Fruit fly (Drosophila melanogaster) whole organism, embryonic: ENCODE measurements around the gene Tmep.
A peak's percentile ranks its signal among the peaks of the same experiment; 100 is the strongest.

Experiments used
- ATbp ChIP-seq: fragments of 200-800 bp; sonication (Bioruptor generic); optimal IDR thresholded peaks from 2 replicates; lab custom pipeline; 2017; ENCODE audit warnings: missing biosample characterization, mild to moderate bottlenecking, missing genetic modification characterization, missing genetic modification reagents
- Bteb2 ChIP-seq: fragments of 200-800 bp; sonication (Bioruptor generic); optimal IDR thresholded peaks from 2 replicates; lab custom pipeline; 2016; ENCODE audit warnings: missing biosample characterization, missing genetic modification characterization
- C15 ChIP-seq: fragments of 200-800 bp; sonication (Bioruptor generic); IDR thresholded peaks from 3 replicates; pipeline ENCODE4 v1.3.6; 2022; ENCODE audit warnings: missing biosample characterization, missing genetic modification characterization
- CG10462 ChIP-seq: fragments of 200-800 bp; sonication (Bioruptor generic); optimal IDR thresholded peaks from 2 replicates; lab custom pipeline; 2016; ENCODE audit warnings: missing biosample characterization, missing genetic modification characterization
- CG11695 ChIP-seq: fragments of 200-800 bp; sonication (Bioruptor generic); IDR thresholded peaks from 3 replicates; pipeline ENCODE4 v1.3.6; 2022; ENCODE audit warnings: missing biosample characterization, missing genetic modification characterization
- CG12155 ChIP-seq: fragments of 200-800 bp; sonication (Bioruptor generic); optimal IDR thresholded peaks from 3 replicates; lab custom pipeline; 2016; ENCODE audit warnings: missing biosample characterization, missing genetic modification characterization
- CG12391 ChIP-seq: fragments of 200-800 bp; sonication (Bioruptor generic); optimal IDR thresholded peaks from 3 replicates; lab custom pipeline; 2018; ENCODE audit warnings: missing biosample characterization, mild to moderate bottlenecking, missing genetic modification characterization, moderate library complexity
- CG12769 ChIP-seq: fragments of 200-800 bp; sonication (Bioruptor generic); optimal IDR thresholded peaks from 2 replicates; lab custom pipeline; 2019; ENCODE audit warnings: missing biosample characterization, mild to moderate bottlenecking, missing genetic modification characterization, moderate library complexity
- CG15269 ChIP-seq: fragments of 200-800 bp; sonication (Bioruptor generic); optimal IDR thresholded peaks from 2 replicates; lab custom pipeline; 2018; ENCODE audit warnings: missing biosample characterization, mild to moderate bottlenecking, missing genetic modification characterization, moderate library complexity
- CG15601 ChIP-seq: fragments of 200-800 bp; sonication (Bioruptor generic); optimal IDR thresholded peaks from 3 replicates; lab custom pipeline; 2019; ENCODE audit warnings: missing biosample characterization, mild to moderate bottlenecking, missing genetic modification characterization, moderate library complexity
- CG17802 ChIP-seq: fragments of 200-800 bp; sonication (Bioruptor generic); optimal IDR thresholded peaks from 2 replicates; lab custom pipeline; 2018; ENCODE audit warnings: missing biosample characterization, mild to moderate bottlenecking, missing genetic modification characterization, moderate library complexity
- CG2116 ChIP-seq: fragments of 200-800 bp; sonication (Bioruptor generic); optimal IDR thresholded peaks from 3 replicates; lab custom pipeline; 2018; ENCODE audit warnings: missing biosample characterization, mild to moderate bottlenecking, missing genetic modification characterization
- CG31388 ChIP-seq: fragments of 200-800 bp; sonication (Bioruptor generic); optimal IDR thresholded peaks from 2 replicates; lab custom pipeline; 2016; ENCODE audit warnings: missing biosample characterization, missing genetic modification characterization
- CG33213 ChIP-seq: fragments of 200-800 bp; sonication (Bioruptor generic); optimal IDR thresholded peaks from 3 replicates; lab custom pipeline; 2016; ENCODE audit warnings: missing biosample characterization, missing genetic modification characterization
- CG3726 ChIP-seq: fragments of 200-800 bp; sonication (Bioruptor generic); IDR thresholded peaks from 3 replicates; pipeline ENCODE4, ENCODE4 v1.3.6; 2022; ENCODE audit warnings: missing biosample characterization, missing genetic modification characterization
- CG3847 ChIP-seq: fragments of 200-800 bp; sonication (Bioruptor generic); IDR thresholded peaks from 2 replicates; pipeline ENCODE4 v1.3.6; 2022; ENCODE audit warnings: missing biosample characterization, missing genetic modification characterization
- CG4282 ChIP-seq: fragments of 200-800 bp; sonication (Bioruptor generic); optimal IDR thresholded peaks from 2 replicates; lab custom pipeline; 2016; ENCODE audit warnings: missing biosample characterization, missing genetic modification characterization
- CG4360 ChIP-seq: fragments of 200-800 bp; sonication (Bioruptor generic); IDR thresholded peaks from 2 replicates; pipeline ENCODE4 v1.3.6; 2022; ENCODE audit warnings: missing biosample characterization, missing genetic modification characterization
- CG4854 ChIP-seq: fragments of 200-800 bp; sonication (Bioruptor generic); optimal IDR thresholded peaks from 2 replicates; lab custom pipeline; 2016; ENCODE audit warnings: missing biosample characterization, missing genetic modification characterization, inconsistent platforms
- CG6813 ChIP-seq: fragments of 200-800 bp; sonication (Bioruptor generic); optimal IDR thresholded peaks from 2 replicates; lab custom pipeline; 2017; ENCODE audit warnings: missing biosample characterization, missing genetic modification characterization, mild to moderate bottlenecking, moderate library complexity, missing genetic modification reagents
- CG8388 ChIP-seq: fragments of 200-800 bp; sonication (Bioruptor generic); optimal IDR thresholded peaks from 2 replicates; lab custom pipeline; 2019; ENCODE audit warnings: missing biosample characterization, mild to moderate bottlenecking, missing genetic modification characterization, moderate library complexity
- CG9609 ChIP-seq: fragments of 200-800 bp; sonication (Bioruptor generic); optimal IDR thresholded peaks from 3 replicates; lab custom pipeline; 2016; ENCODE audit warnings: missing biosample characterization, missing genetic modification characterization
- Dad ChIP-seq: fragments of 200-800 bp; sonication (Bioruptor generic); optimal IDR thresholded peaks from 3 replicates; lab custom pipeline; 2016; ENCODE audit warnings: missing biosample characterization, missing genetic modification characterization
- Dref ChIP-seq: fragments of 200-800 bp; sonication (Bioruptor generic); IDR thresholded peaks from 2 replicates; pipeline ENCODE4 v1.3.6; 2022; ENCODE audit warnings: missing biosample characterization, missing genetic modification characterization
- E2f1 ChIP-seq: fragments of 200-800 bp; sonication (Bioruptor generic); IDR thresholded peaks from 2 replicates; pipeline ENCODE4 v1.3.6; 2022; ENCODE audit warnings: missing biosample characterization, missing genetic modification characterization
- HHEX ChIP-seq: fragments of 200-800 bp; sonication (Bioruptor generic); optimal IDR thresholded peaks from 3 replicates; lab custom pipeline; 2017; ENCODE audit warnings: missing biosample characterization, mild to moderate bottlenecking, missing genetic modification characterization, missing genetic modification reagents
- Hr39 ChIP-seq: fragments of >200 bp; optimal IDR thresholded peaks from 2 replicates; lab custom pipeline; 2017
- Nf-YB ChIP-seq: fragments of 200-800 bp; sonication (Bioruptor generic); optimal IDR thresholded peaks from 3 replicates; lab custom pipeline; 2019; ENCODE audit warnings: missing biosample characterization, mild to moderate bottlenecking, missing genetic modification characterization, moderate library complexity
- Opbp ChIP-seq: fragments of 200-800 bp; sonication (Bioruptor generic); IDR thresholded peaks from 3 replicates; pipeline ENCODE4 v1.3.6; 2022; ENCODE audit warnings: missing biosample characterization, missing genetic modification characterization; ENCODE audit not compliant: partially characterized antibody
- Six4 ChIP-seq: fragments of 200-800 bp; sonication (Bioruptor generic); optimal IDR thresholded peaks from 2 replicates; lab custom pipeline; 2016; ENCODE audit warnings: missing biosample characterization, missing genetic modification characterization
- Sox100B ChIP-seq: fragments of 200-800 bp; sonication (Bioruptor generic); optimal IDR thresholded peaks from 3 replicates; lab custom pipeline; 2018; ENCODE audit warnings: missing biosample characterization, mild to moderate bottlenecking, missing genetic modification characterization
- Taf1 ChIP-seq: fragments of 200-800 bp; sonication (Bioruptor generic); IDR thresholded peaks from 2 replicates; pipeline ENCODE4 v1.3.6; 2022; ENCODE audit warnings: missing biosample characterization, missing genetic modification characterization
- ab ChIP-seq: fragments of 200-800 bp; sonication (Bioruptor generic); optimal IDR thresholded peaks from 2 replicates; lab custom pipeline; 2016; ENCODE audit warnings: missing biosample characterization, missing genetic modification characterization
- az2 ChIP-seq: fragments of 200-800 bp; sonication (Bioruptor generic); optimal IDR thresholded peaks from 3 replicates; lab custom pipeline; 2016; ENCODE audit warnings: missing biosample characterization, missing genetic modification characterization
- caup ChIP-seq: fragments of 200-800 bp; sonication (Bioruptor generic); optimal IDR thresholded peaks from 3 replicates; lab custom pipeline; 2017; ENCODE audit warnings: missing biosample characterization, mild to moderate bottlenecking, missing genetic modification characterization, moderate library complexity; ENCODE audit not compliant: severe bottlenecking
- dm ChIP-seq: fragments of 200-800 bp; sonication (Bioruptor generic); optimal IDR thresholded peaks from 3 replicates; lab custom pipeline; 2016; ENCODE audit warnings: missing biosample characterization, missing genetic modification characterization
- fu2 ChIP-seq: fragments of 200-800 bp; sonication (Bioruptor generic); optimal IDR thresholded peaks from 2 replicates; lab custom pipeline; 2016; ENCODE audit warnings: missing biosample characterization, missing genetic modification characterization
- gfzf ChIP-seq: fragments of 200-800 bp; sonication (Bioruptor generic); optimal IDR thresholded peaks from 2 replicates; lab custom pipeline; 2016; ENCODE audit warnings: missing biosample characterization, mild to moderate bottlenecking, missing genetic modification characterization, moderate library complexity
- hb ChIP-seq: fragments of 200-800 bp; sonication (Bioruptor generic); IDR thresholded peaks from 3 replicates; pipeline ENCODE4 v1.3.6; 2022; ENCODE audit warnings: missing biosample characterization, missing genetic modification characterization; ENCODE audit not compliant: partially characterized antibody
- hth ChIP-seq: fragments of >200 bp; optimal IDR thresholded peaks from 2 replicates; lab custom pipeline; 2017; ENCODE audit warnings: inconsistent platforms
- lbe ChIP-seq: fragments of 200-800 bp; sonication (Bioruptor generic); optimal IDR thresholded peaks from 2 replicates; lab custom pipeline; 2016; ENCODE audit warnings: missing biosample characterization, mild to moderate bottlenecking, missing genetic modification characterization
- lilli ChIP-seq: fragments of 200-800 bp; sonication (Bioruptor generic); optimal IDR thresholded peaks from 3 replicates; lab custom pipeline; 2016; ENCODE audit warnings: missing biosample characterization, missing genetic modification characterization
- nerfin-2 ChIP-seq: fragments of 200-800 bp; sonication (Bioruptor generic); IDR thresholded peaks from 2 replicates; pipeline ENCODE4 v1.3.6; 2022; ENCODE audit warnings: missing biosample characterization, missing genetic modification characterization; ENCODE audit not compliant: partially characterized antibody
- phol ChIP-seq: fragments of 200-800 bp; sonication (Bioruptor generic); optimal IDR thresholded peaks from 3 replicates; lab custom pipeline; 2018; ENCODE audit warnings: missing biosample characterization, mild to moderate bottlenecking, missing genetic modification characterization, moderate library complexity
- pros ChIP-seq: fragments of 200-800 bp; sonication (Bioruptor generic); optimal IDR thresholded peaks from 3 replicates; lab custom pipeline; 2019; ENCODE audit warnings: missing biosample characterization, mild to moderate bottlenecking, missing genetic modification characterization, moderate library complexity
- ranshi ChIP-seq: fragments of 200-800 bp; sonication (Bioruptor generic); IDR thresholded peaks from 2 replicates; pipeline ENCODE4 v1.3.6; 2022; ENCODE audit warnings: missing biosample characterization, missing genetic modification characterization
- salm ChIP-seq: fragments of 200-800 bp; sonication (Bioruptor generic); optimal IDR thresholded peaks from 2 replicates; lab custom pipeline; 2018; ENCODE audit warnings: missing biosample characterization, mild to moderate bottlenecking, missing genetic modification characterization
- stwl ChIP-seq: fragments of 200-800 bp; sonication (Bioruptor generic); optimal IDR thresholded peaks from 3 replicates; lab custom pipeline; 2018; ENCODE audit warnings: missing biosample characterization, mild to moderate bottlenecking, missing genetic modification characterization, moderate library complexity
- trem ChIP-seq: fragments of 200-800 bp; optimal IDR thresholded peaks from 3 replicates; lab custom pipeline; 2019; ENCODE audit warnings: missing biosample characterization, mild to moderate bottlenecking, missing genetic modification characterization, moderate library complexity
- z ChIP-seq: fragments of 200-800 bp; sonication (Bioruptor generic); IDR thresholded peaks from 3 replicates; pipeline ENCODE4 v1.3.6; 2022; ENCODE audit warnings: missing biosample characterization, missing genetic modification characterization

The Tmep gene

dm6 chr3L:1579169-1579853 lies 10.3 kb downstream of the Tmep start (continued):
- TF ChIP-seq CG4360, result peak; percentile 64
- TF ChIP-seq az2 (GFP tag; lab: Kevin White, UChicago), result peak; percentile 26
- TF ChIP-seq phol (tag; lab: Kevin White, UChicago), result peak; percentile 52
- peak; percentile 48 for TF ChIP-seq pros (GFP tag; lab: Kevin White, UChicago)
- TF ChIP-seq CG12155 (GFP tag; lab: Kevin White, UChicago), result peak; percentile 14
- peak; percentile 62 for TF ChIP-seq HHEX (GFP tag; lab: Kevin White, UChicago)
- TF ChIP-seq Taf1 (GFP tag; lab: Robert Waterston, UW), result peak; percentile 16; the same call in 1 of the 2 replicates
- TF ChIP-seq Nf-YB (GFP tag; lab: Kevin White, UChicago), result peak; percentile 41
- peak; percentile 83 for TF ChIP-seq CG15601 (tag; lab: Kevin White, UChicago)
- peak; percentile 58 for TF ChIP-seq CG2116 (GFP tag; lab: Kevin White, UChicago)
- TF ChIP-seq fu2 (GFP tag; lab: Kevin White, UChicago), result no peak
- TF ChIP-seq CG4282 (GFP tag; lab: Kevin White, UChicago), result peak; percentile 31
- peak; percentile 28 for TF ChIP-seq caup (GFP tag; lab: Kevin White, UChicago)
- TF ChIP-seq ATbp, result peak; percentile 93
- TF ChIP-seq lilli (GFP tag; lab: Kevin White, UChicago), result peak; percentile 23
- TF ChIP-seq dm (GFP tag; lab: Kevin White, UChicago), result peak; percentile 5
- TF ChIP-seq CG8388 (GFP tag; lab: Kevin White, UChicago), result peak; percentile 76
- TF ChIP-seq CG10462, result peak; percentile 55
- TF ChIP-seq gfzf (GFP tag; lab: Kevin White, UChicago), result no peak
- TF ChIP-seq CG11695 (GFP tag; lab: Robert Waterston, UW), result peak; percentile 55
- peak; percentile 25 for TF ChIP-seq Bteb2 (GFP tag; lab: Kevin White, UChicago)
- peak; percentile 67 for TF ChIP-seq Six4 (GFP tag; lab: Kevin White, UChicago)
- no peak for TF ChIP-seq Hr39
- TF ChIP-seq lbe (GFP tag; lab: Kevin White, UChicago), result no peak
- TF ChIP-seq stwl, result peak; percentile 43
- TF ChIP-seq hb, result no peak
- TF ChIP-seq ab (GFP tag; lab: Kevin White, UChicago), result no peak
- 0 out of 2 replicates have a peak, but pooled peaks have one; percentile 48 for TF ChIP-seq E2f1 (GFP tag; lab: Robert Waterston, UW)
- TF ChIP-seq CG9609, result peak; percentile 16
- no peak for TF ChIP-seq Opbp (GFP tag; lab: Robert Waterston, UW)
- TF ChIP-seq CG3847 (GFP tag; lab: Robert Waterston, UW), result no peak
- TF ChIP-seq nerfin-2 (GFP tag; lab: Robert Waterston, UW), result no peak
- TF ChIP-seq CG17802, result peak; percentile 58
- TF ChIP-seq CG4854, result peak; percentile 59
- TF ChIP-seq salm (tag; lab: Kevin White, UChicago), result peak; percentile 68
- TF ChIP-seq CG12769 (tag; lab: Kevin White, UChicago), result peak; percentile 50
- peak; percentile 93 for TF ChIP-seq CG6813 (GFP tag; lab: Kevin White, UChicago)
- TF ChIP-seq trem (tag; lab: Kevin White, UChicago), result peak; percentile 52
- TF ChIP-seq hth, result no peak
- TF ChIP-seq Sox100B (GFP tag; lab: Kevin White, UChicago), result peak; percentile 81
- no peak for TF ChIP-seq Dad (GFP tag; lab: Kevin White, UChicago)
- TF ChIP-seq CG33213 (GFP tag; lab: Kevin White, UChicago), result peak; percentile 61
- peak; percentile 64 for TF ChIP-seq CG12391
- TF ChIP-seq Dref (GFP tag; lab: Robert Waterston, UW), result no peak
- no peak for TF ChIP-seq C15 (GFP tag; lab: Robert Waterston, UW)
- peak; percentile 37 for TF ChIP-seq ranshi (GFP tag; lab: Robert Waterston, UW)
- TF ChIP-seq z (GFP tag; lab: Robert Waterston, UW), result peak; percentile 76
- TF ChIP-seq CG15269 (tag; lab: Kevin White, UChicago), result peak; percentile 55
- no peak for TF ChIP-seq CG31388 (GFP tag; lab: Kevin White, UChicago)
- TF ChIP-seq CG3726 (GFP tag; lab: Robert Waterston, UW), result 0 out of 3 replicates have a peak, but pooled peaks have one; percentile 49
